Fruit fly (Drosophila melanogaster): ENCODE data around the gene CG31344.

dm6 chr3R:15181467-15181866 lies 43.7 kb downstream of the CG31344 start, which contains the start of gene Mf:
- no peak for TF ChIP-seq cyc (GFP tag; optimal IDR thresholded peaks at IDR 0.05)
- TF ChIP-seq Met (GFP tag; optimal IDR thresholded peaks at IDR 0.05), result no peak
- no peak for TF ChIP-seq CG16779 (tag; optimal IDR thresholded peaks at IDR 0.05)
- TF ChIP-seq CG11294 (GFP tag; IDR thresholded peaks at IDR 0.05), result no peak

Data from whole organism, prepupa.